Worm (Caenorhabditis elegans) whole organism, early embryonic: Measurements from ENCODE around the gene fbxb-21.

Experiments
- B0310.2 ChIP-seq: sonication (generic microtip); optimal IDR thresholded peaks from 2 replicates; lab custom pipeline; 2016; ENCODE audit warnings: mild to moderate bottlenecking, missing genetic modification characterization, missing compliant biosample characterization
- F13C5.2 ChIP-seq: sonication (generic microtip); optimal IDR thresholded peaks from 2 replicates; lab custom pipeline; 2017; ENCODE audit warnings: mild to moderate bottlenecking, missing genetic modification characterization, inconsistent platforms, missing compliant biosample characterization
- aly-1 ChIP-seq: sonication (generic microtip); optimal IDR thresholded peaks from 2 replicates; lab custom pipeline; 2016; ENCODE audit warnings: missing genetic modification characterization, missing compliant biosample characterization
- ama-1 ChIP-seq: fragments of 150-350 bp; optimal IDR thresholded peaks from 2 replicates; lab custom pipeline; 2014
- ceh-13 ChIP-seq: fragments of 200-800 bp; sonication (Bioruptor generic); optimal IDR thresholded peaks from 2 replicates; lab custom pipeline; 2018; ENCODE audit warnings: mild to moderate bottlenecking, missing genetic modification characterization, missing compliant biosample characterization
- ceh-36 ChIP-seq: sonication (generic microtip); optimal IDR thresholded peaks from 2 replicates; lab custom pipeline; 2016; ENCODE audit warnings: missing genetic modification characterization, inconsistent platforms, missing compliant biosample characterization
- ets-7 ChIP-seq: sonication (generic microtip); optimal IDR thresholded peaks from 2 replicates; lab custom pipeline; 2016; ENCODE audit warnings: missing genotype, missing genetic modification characterization, missing compliant biosample characterization
- flt-1 ChIP-seq: fragments of 200-800 bp; sonication (Bioruptor generic); IDR thresholded peaks from 2 replicates; pipeline ENCODE4 v1.3.6; 2022; ENCODE audit warnings: missing genetic modification characterization, missing compliant biosample characterization
- hmbx-1 ChIP-seq: sonication (generic microtip); optimal IDR thresholded peaks from 2 replicates; lab custom pipeline; 2016; ENCODE audit warnings: mild to moderate bottlenecking, missing genetic modification characterization, missing compliant biosample characterization
- hmg-4 ChIP-seq: fragments of 200-800 bp; sonication (Bioruptor generic); optimal IDR thresholded peaks from 2 replicates; lab custom pipeline; 2018; ENCODE audit warnings: mild to moderate bottlenecking, missing genetic modification characterization, missing compliant biosample characterization
- hnd-1 ChIP-seq: sonication (generic microtip); optimal IDR thresholded peaks from 2 replicates; lab custom pipeline; 2016; ENCODE audit warnings: missing genetic modification characterization, missing compliant biosample characterization
- pes-1 ChIP-seq: fragments of 200-800 bp; sonication (Bioruptor generic); IDR thresholded peaks from 2 replicates; pipeline ENCODE4 v1.3.6; 2022; ENCODE audit warnings: missing genetic modification reagents, missing genetic modification characterization, missing compliant biosample characterization
- scrt-1 ChIP-seq: fragments of 200-800 bp; sonication (Bioruptor generic); IDR thresholded peaks from 2 replicates; pipeline ENCODE4 v1.3.6; 2022; ENCODE audit warnings: missing genetic modification characterization, missing compliant biosample characterization
- sea-1 ChIP-seq: fragments of 200-800 bp; sonication (Bioruptor generic); conservative IDR thresholded peaks from 2 replicates; pipeline ENCODE4 v1.3.6; 2022; ENCODE audit warnings: missing genetic modification characterization, missing compliant biosample characterization
- tbx-11 ChIP-seq: fragments of 200-800 bp; sonication (Bioruptor generic); IDR thresholded peaks from 2 replicates; pipeline ENCODE4 v1.3.6; 2022; ENCODE audit warnings: missing genetic modification characterization, missing compliant biosample characterization
- tbx-37 ChIP-seq: fragments of 200-800 bp; sonication (Bioruptor generic); conservative IDR thresholded peaks from 2 replicates; pipeline ENCODE4 v1.3.6; 2022; ENCODE audit warnings: missing genetic modification reagents, missing genetic modification characterization, missing compliant biosample characterization
- tra-4 ChIP-seq: sonication (generic microtip); optimal IDR thresholded peaks from 2 replicates; lab custom pipeline; 2017; ENCODE audit warnings: missing genetic modification characterization, missing compliant biosample characterization

The fbxb-21 gene

DNA sequence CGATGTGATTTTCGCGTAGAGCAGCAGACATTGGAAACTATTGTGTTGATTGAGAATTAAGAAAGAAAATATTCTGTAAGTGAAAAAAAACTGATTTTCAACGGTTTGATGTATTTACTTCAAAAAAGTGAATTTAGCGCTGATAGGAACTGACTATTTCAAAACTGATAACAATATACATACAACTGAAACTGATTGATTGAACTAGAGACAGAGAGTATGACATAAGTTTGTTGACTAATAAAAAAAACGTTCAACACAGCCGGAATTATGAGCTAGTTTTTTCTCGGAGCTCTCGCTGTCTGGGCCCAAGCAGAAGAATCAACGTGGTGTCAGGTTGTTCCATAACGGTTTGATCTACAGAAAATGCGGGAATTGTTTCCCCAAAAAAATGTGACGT lies 34.7 kb downstream of the fbxb-21 start, which contains the start of gene fbxa-164:
Gene fbxa-164 (minus strand): TSS at position 101 of the 400 bp plus-strand sequence.
- TF ChIP-seq ama-1 (lab: Kevin White, UChicago), result no peak
- TF ChIP-seq hmbx-1, result no peak
- no peak for TF ChIP-seq sea-1 (GFP tag; lab: Robert Waterston, UW)
- TF ChIP-seq hmg-4 (GFP tag; lab: Kevin White, UChicago), result no peak
- no peak for TF ChIP-seq scrt-1 (GFP tag; lab: Robert Waterston, UW)
- TF ChIP-seq B0310.2 (tag; lab: Kevin White, UChicago), result no peak
- no peak for TF ChIP-seq F13C5.2 (tag; lab: Kevin White, UChicago)
- no peak for TF ChIP-seq ceh-13 (GFP tag; lab: Kevin White, UChicago)
- TF ChIP-seq tbx-11, result no peak
- TF ChIP-seq flt-1 (GFP tag; lab: Robert Waterston, UW), result no peak
- no peak for TF ChIP-seq aly-1
- TF ChIP-seq tra-4, result no peak
- TF ChIP-seq pes-1 (GFP tag; lab: Robert Waterston, UW), result no peak
- no peak for TF ChIP-seq tbx-37 (GFP tag; lab: Robert Waterston, UW)
- no peak for TF ChIP-seq hnd-1
- no peak for TF ChIP-seq ceh-36 (tag; lab: Kevin White, UChicago)

DNA sequence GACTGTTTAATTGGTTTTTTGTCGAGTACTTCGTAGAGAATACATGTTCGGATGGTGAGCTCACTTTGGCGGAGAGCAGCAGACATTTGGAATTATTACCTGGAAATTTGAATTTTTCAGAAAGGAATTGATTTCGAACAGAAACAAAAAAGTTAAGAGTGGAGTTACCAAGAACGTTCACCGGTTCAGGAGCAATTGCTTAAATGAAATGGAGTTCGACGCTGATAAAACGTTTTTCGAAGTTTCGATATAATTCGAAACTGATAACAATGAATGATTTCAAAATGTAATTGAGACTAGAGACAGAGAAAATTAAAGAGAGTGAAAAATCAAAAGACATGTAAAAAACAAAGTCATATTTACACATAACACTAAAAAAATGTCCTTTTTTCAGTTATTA lies 38.0 kb downstream of the fbxb-21 start, which contains the start of gene fbxa-163:
Gene fbxa-163 (minus strand): TSS at position 101 of the 400 bp plus-strand sequence.
- TF ChIP-seq ceh-36 (tag; lab: Kevin White, UChicago) (no peak), aly-1 (no peak), ceh-13 (GFP tag; lab: Kevin White, UChicago) (no peak), sea-1 (GFP tag; lab: Robert Waterston, UW) (no peak), tbx-11 (no peak), ets-7 (tag; lab: Kevin White, UChicago) (no peak), hmbx-1 (no peak), F13C5.2 (tag; lab: Kevin White, UChicago) (no peak), hnd-1 (no peak), flt-1 (GFP tag; lab: Robert Waterston, UW) (no peak), pes-1 (GFP tag; lab: Robert Waterston, UW) (no peak), hmg-4 (GFP tag; lab: Kevin White, UChicago) (no peak), scrt-1 (GFP tag; lab: Robert Waterston, UW) (no peak), B0310.2 (tag; lab: Kevin White, UChicago) (no peak), tbx-37 (GFP tag; lab: Robert Waterston, UW) (no peak)

DNA sequence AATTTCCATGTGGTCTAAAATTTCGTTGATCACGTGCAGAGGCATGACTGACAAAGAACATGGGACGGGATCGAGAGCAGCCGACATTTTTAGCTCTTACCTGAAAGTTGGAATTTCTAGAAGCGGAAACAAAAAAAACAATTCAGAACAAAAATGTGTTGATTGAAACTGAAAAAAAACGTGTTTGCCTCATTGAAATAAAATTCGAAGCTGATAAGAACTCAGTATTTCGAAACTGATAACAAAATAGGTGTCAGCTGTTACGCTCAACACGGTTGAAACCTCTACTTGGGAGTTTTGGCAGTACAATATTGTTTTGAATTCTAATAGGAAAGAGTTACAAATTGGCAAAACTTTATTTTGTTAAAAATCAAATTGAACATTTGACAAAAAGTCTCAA lies 39.8 kb downstream of the fbxb-21 start:
- TF ChIP-seq flt-1 (GFP tag; lab: Robert Waterston, UW) (no peak), aly-1 (no peak), tra-4 (no peak), ama-1 (lab: Kevin White, UChicago) (no peak), pes-1 (GFP tag; lab: Robert Waterston, UW) (no peak), ceh-36 (tag; lab: Kevin White, UChicago) (no peak), tbx-11 (no peak), sea-1 (GFP tag; lab: Robert Waterston, UW) (no peak), ceh-13 (GFP tag; lab: Kevin White, UChicago) (no peak), B0310.2 (tag; lab: Kevin White, UChicago) (no peak), hmbx-1 (no peak), scrt-1 (GFP tag; lab: Robert Waterston, UW) (no peak), F13C5.2 (tag; lab: Kevin White, UChicago) (no peak), hmg-4 (GFP tag; lab: Kevin White, UChicago) (no peak), tbx-37 (GFP tag; lab: Robert Waterston, UW) (no peak)

ce11 chrII:1607575-1607974 lies 41.1 kb downstream of the fbxb-21 start:
- TF ChIP-seq tbx-11, result no peak
- TF ChIP-seq tra-4, result no peak
- TF ChIP-seq tbx-37 (GFP tag; lab: Robert Waterston, UW), result no peak
- no peak for TF ChIP-seq hmbx-1
- TF ChIP-seq ceh-13 (GFP tag; lab: Kevin White, UChicago), result no peak
- no peak for TF ChIP-seq ets-7 (tag; lab: Kevin White, UChicago)
- TF ChIP-seq ama-1 (lab: Kevin White, UChicago), result no peak

DNA sequence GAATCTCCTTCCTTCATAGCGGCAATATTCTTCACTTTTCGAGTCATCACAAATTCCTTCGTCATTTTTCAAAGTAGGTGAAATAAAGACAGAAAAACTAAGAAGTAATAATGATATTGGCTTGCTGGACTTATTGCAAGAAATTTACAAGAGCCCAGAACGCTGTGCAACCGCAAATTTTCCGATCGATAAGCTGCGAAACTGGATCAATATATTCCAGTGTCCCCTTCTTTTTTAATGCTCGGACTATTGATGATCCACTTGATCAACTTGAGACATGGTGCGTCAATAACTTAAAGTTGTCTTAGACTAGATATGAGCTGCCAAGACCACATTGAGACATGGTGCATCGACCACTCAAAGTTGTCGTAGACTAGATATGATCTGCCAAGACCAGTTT lies 42.6 kb downstream of the fbxb-21 start, which contains the start of gene bath-33:
Gene bath-33 (minus strand): TSS at position 101 of the 400 bp plus-strand sequence.
- TF ChIP-seq ceh-36 (tag; lab: Kevin White, UChicago) (no peak), ceh-13 (GFP tag; lab: Kevin White, UChicago) (no peak), hnd-1 (no peak), ets-7 (tag; lab: Kevin White, UChicago) (no peak), ama-1 (lab: Kevin White, UChicago) (no peak), flt-1 (GFP tag; lab: Robert Waterston, UW) (no peak), pes-1 (GFP tag; lab: Robert Waterston, UW) (no peak), tbx-11 (no peak), aly-1 (no peak), tbx-37 (GFP tag; lab: Robert Waterston, UW) (no peak), B0310.2 (tag; lab: Kevin White, UChicago) (no peak), hmbx-1 (no peak), sea-1 (GFP tag; lab: Robert Waterston, UW) (no peak), tra-4 (no peak), hmg-4 (GFP tag; lab: Kevin White, UChicago) (no peak), scrt-1 (GFP tag; lab: Robert Waterston, UW) (no peak), F13C5.2 (tag; lab: Kevin White, UChicago) (no peak)

ce11 chrII:1605010-1605409 lies 43.7 kb downstream of the fbxb-21 start:
- TF ChIP-seq pes-1 (GFP tag; lab: Robert Waterston, UW) (no peak), ceh-36 (tag; lab: Kevin White, UChicago) (no peak), ama-1 (lab: Kevin White, UChicago) (no peak), hmg-4 (GFP tag; lab: Kevin White, UChicago) (no peak), aly-1 (no peak), hnd-1 (no peak), F13C5.2 (tag; lab: Kevin White, UChicago) (no peak), scrt-1 (GFP tag; lab: Robert Waterston, UW) (no peak), tra-4 (no peak), ceh-13 (GFP tag; lab: Kevin White, UChicago) (no peak), B0310.2 (tag; lab: Kevin White, UChicago) (no peak), tbx-11 (no peak), sea-1 (GFP tag; lab: Robert Waterston, UW) (no peak), ets-7 (tag; lab: Kevin White, UChicago) (no peak)

ce11 chrII:1603049-1603448 lies 45.6 kb downstream of the fbxb-21 start:
- TF ChIP-seq B0310.2 (tag; lab: Kevin White, UChicago) (no peak), tbx-37 (GFP tag; lab: Robert Waterston, UW) (no peak), tra-4 (no peak)
